Fruit fly (Drosophila melanogaster) whole organism, adult: ENCODE measurements around the gene CG31131.

Experiments used
- CG1620 ChIP-seq: fragments of 200-800 bp; sonication (Bioruptor generic); optimal IDR thresholded peaks from 2 replicates; lab custom pipeline; 2016; ENCODE audit warnings: missing biosample characterization, missing genetic modification characterization
- CG5204 ChIP-seq: fragments of 200-800 bp; sonication (Bioruptor generic); optimal IDR thresholded peaks from 2 replicates; lab custom pipeline; 2016; ENCODE audit warnings: missing biosample characterization, missing genetic modification characterization
- CG7045 ChIP-seq: fragments of 200-800 bp; sonication (Bioruptor generic); optimal IDR thresholded peaks from 2 replicates; lab custom pipeline; 2017; ENCODE audit warnings: missing biosample characterization, mild to moderate bottlenecking, missing genetic modification characterization
- Crg-1 ChIP-seq: fragments of 200-800 bp; sonication (Bioruptor generic); optimal IDR thresholded peaks from 2 replicates; lab custom pipeline; 2016; ENCODE audit warnings: missing biosample characterization, missing genetic modification characterization
- Hr96 ChIP-seq: fragments of 200-800 bp; sonication (Bioruptor generic); optimal IDR thresholded peaks from 2 replicates; lab custom pipeline; 2016; ENCODE audit warnings: missing biosample characterization, missing genetic modification characterization
- bab1 ChIP-seq: fragments of 200-800 bp; sonication (Bioruptor generic); optimal IDR thresholded peaks from 3 replicates; lab custom pipeline; 2019; ENCODE audit warnings: missing biosample characterization, mild to moderate bottlenecking, missing genetic modification characterization, moderate library complexity
- cic ChIP-seq: fragments of 200-800 bp; sonication (Bioruptor generic); optimal IDR thresholded peaks from 2 replicates; lab custom pipeline; 2017; ENCODE audit warnings: missing biosample characterization, mild to moderate bottlenecking, missing genetic modification characterization, moderate library complexity
- toe ChIP-seq: fragments of 200-800 bp; sonication (Bioruptor generic); optimal IDR thresholded peaks from 2 replicates; lab custom pipeline; 2016; ENCODE audit warnings: missing biosample characterization, missing genetic modification characterization

dm6 chr3R:28004034-28004433 is 41.0 kb upstream of the CG31131 start:
- TF ChIP-seq Crg-1 (GFP tag; lab: Kevin White, UChicago) (no peak), CG5204 (GFP tag; lab: Kevin White, UChicago) (no peak), CG7045 (GFP tag; lab: Kevin White, UChicago) (no peak), Hr96 (no peak), CG1620 (GFP tag; lab: Kevin White, UChicago) (no peak), cic (GFP tag; lab: Kevin White, UChicago) (no peak), bab1 (no peak), toe (GFP tag; lab: Kevin White, UChicago) (no peak)
